In the genomic region with DNA sequence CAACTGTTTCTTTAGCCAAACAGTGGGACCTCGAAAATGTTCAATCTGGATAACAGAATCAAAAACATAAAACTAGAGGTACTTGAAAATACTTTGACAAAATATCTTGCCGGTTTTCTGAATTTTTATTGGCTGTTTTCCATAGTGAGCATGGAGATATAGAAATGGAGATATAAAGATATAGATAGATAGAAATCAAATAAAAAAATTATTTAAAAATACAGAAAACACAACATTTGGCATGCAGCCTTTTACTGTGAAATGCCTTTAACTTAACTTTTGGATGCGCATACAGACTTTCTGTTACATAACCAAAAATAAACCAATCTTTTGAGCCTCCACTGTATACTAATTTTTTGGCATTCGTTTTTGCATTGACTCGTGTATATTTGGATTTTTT, we compare ENCODE assay signal across 2 fruit fly cellular contexts.
TF ChIP-seq lines count a peak whose summit lies in the region.

No protein-coding gene starts in this region.

TF ChIP-seq in whole organism, embryonic, 481 proteins besides CTCF, POLR2A, EP300 and RAD21 (continued from another document):
- TF ChIP-seq Meics (GFP tag; optimal IDR thresholded peaks at IDR 0.05; lab: Kevin White, UChicago) (peak; percentile 23), grau (tag; optimal IDR thresholded peaks at IDR 0.05; lab: Kevin White, UChicago) (peak; percentile 74), CG15696 (tag; optimal IDR thresholded peaks at IDR 0.05; lab: Kevin White, UChicago) (no peak), dpn (GFP tag; optimal IDR thresholded peaks at IDR 0.05; lab: Kevin White, UChicago) (peak in 1 of 2 experiments; percentile 1), CG12659 (GFP tag; optimal IDR thresholded peaks at IDR 0.05; lab: Kevin White, UChicago) (peak; percentile 9), CG15269 (tag; optimal IDR thresholded peaks at IDR 0.05; lab: Kevin White, UChicago) (peak; percentile 22), CG9727 (GFP tag; optimal IDR thresholded peaks at IDR 0.05; lab: Kevin White, UChicago) (peak; percentile 16), dysf (GFP tag; IDR thresholded peaks at IDR 0.05; lab: Robert Waterston, UW) (peak; percentile 26; the same call in 1 of the 3 replicates), CG13775 (GFP tag; optimal IDR thresholded peaks at IDR 0.05; lab: Kevin White, UChicago) (peak; percentile 4), slbo (GFP tag; IDR thresholded peaks at IDR 0.05; lab: Robert Waterston, UW) (peak; percentile 52), CG9932 (GFP tag; IDR thresholded peaks at IDR 0.05; lab: Robert Waterston, UW) (peak; percentile 56)

TF ChIP-seq in whole organism, prepupa, 60 proteins besides CTCF, POLR2A, EP300 and RAD21 (continued from another document):
- peak; percentile 23 for TF ChIP-seq lz (GFP tag; optimal IDR thresholded peaks at IDR 0.05; lab: Kevin White, UChicago)
- TF ChIP-seq Gug (GFP tag; IDR thresholded peaks at IDR 0.05; lab: Robert Waterston, UW), result no peak
- TF ChIP-seq fd59A (GFP tag; optimal IDR thresholded peaks at IDR 0.05; lab: Kevin White, UChicago), result no peak
- peak; percentile 19 for TF ChIP-seq Sox14 (GFP tag; optimal IDR thresholded peaks at IDR 0.05; lab: Kevin White, UChicago)
- peak; percentile 40 for TF ChIP-seq Ets21C (GFP tag; optimal IDR thresholded peaks at IDR 0.05; lab: Kevin White, UChicago)
- no peak for TF ChIP-seq salr (GFP tag; optimal IDR thresholded peaks at IDR 0.05; lab: Kevin White, UChicago)
- TF ChIP-seq CG3032 (tag; optimal IDR thresholded peaks at IDR 0.05; lab: Kevin White, UChicago), result no peak
- TF ChIP-seq pdm3 (GFP tag; optimal IDR thresholded peaks at IDR 0.05; lab: Kevin White, UChicago), result no peak
- TF ChIP-seq Smox (GFP tag; optimal IDR thresholded peaks at IDR 0.05; lab: Kevin White, UChicago), result peak; percentile 38
- no peak for TF ChIP-seq Hr38 (GFP tag; optimal IDR thresholded peaks at IDR 0.05; lab: Kevin White, UChicago)
- peak; percentile 25 for TF ChIP-seq CG32006 (GFP tag; optimal IDR thresholded peaks at IDR 0.05; lab: Kevin White, UChicago)
- no peak for TF ChIP-seq vri (GFP tag; optimal IDR thresholded peaks at IDR 0.05; lab: Kevin White, UChicago)
- TF ChIP-seq Blimp-1 (GFP tag; optimal IDR thresholded peaks at IDR 0.05; lab: Kevin White, UChicago), result no peak
- TF ChIP-seq Hr4 (GFP tag; optimal IDR thresholded peaks at IDR 0.05; lab: Kevin White, UChicago), result peak; percentile 21
- TF ChIP-seq CG3919 (GFP tag; optimal IDR thresholded peaks at IDR 0.05; lab: Kevin White, UChicago), result no peak
- TF ChIP-seq CG6276 (GFP tag; optimal IDR thresholded peaks at IDR 0.05; lab: Kevin White, UChicago), result peak; percentile 26
- no peak for TF ChIP-seq CG10669 (GFP tag; optimal IDR thresholded peaks at IDR 0.05; lab: Kevin White, UChicago)
- TF ChIP-seq CG7368 (GFP tag; optimal IDR thresholded peaks at IDR 0.05; lab: Kevin White, UChicago), result no peak
- TF ChIP-seq Eip93F (GFP tag; optimal IDR thresholded peaks at IDR 0.05; lab: Kevin White, UChicago), result no peak
- peak; percentile 50 for TF ChIP-seq esn (GFP tag; optimal IDR thresholded peaks at IDR 0.05; lab: Kevin White, UChicago)
- TF ChIP-seq CG31627 (GFP tag; optimal IDR thresholded peaks at IDR 0.05; lab: Kevin White, UChicago), result peak; percentile 42
- TF ChIP-seq Lpt (GFP tag; optimal IDR thresholded peaks at IDR 0.05; lab: Kevin White, UChicago), result no peak
- TF ChIP-seq CG34406 (GFP tag; optimal IDR thresholded peaks at IDR 0.05; lab: Kevin White, UChicago), result no peak
- TF ChIP-seq Met (GFP tag; optimal IDR thresholded peaks at IDR 0.05; lab: Kevin White, UChicago), result peak; percentile 59
- no peak for TF ChIP-seq CG6808 (GFP tag; optimal IDR thresholded peaks at IDR 0.05; lab: Kevin White, UChicago)
- no peak for TF ChIP-seq CG8319 (GFP tag; optimal IDR thresholded peaks at IDR 0.05; lab: Kevin White, UChicago)
- TF ChIP-seq eg (GFP tag; IDR thresholded peaks at IDR 0.05; lab: Robert Waterston, UW), result 0 out of 3 replicates have a peak, but pooled peaks have one; percentile 20
- peak; percentile 4 for TF ChIP-seq net (GFP tag; optimal IDR thresholded peaks at IDR 0.05; lab: Kevin White, UChicago)
- TF ChIP-seq achi (GFP tag; optimal IDR thresholded peaks at IDR 0.05; lab: Kevin White, UChicago), result no peak
- no peak for TF ChIP-seq CG16779 (tag; optimal IDR thresholded peaks at IDR 0.05; lab: Kevin White, UChicago)
- peak; percentile 41; the same call in 1 of the 3 replicates for TF ChIP-seq CG8119 (GFP tag; IDR thresholded peaks at IDR 0.05; lab: Robert Waterston, UW)
- no peak for TF ChIP-seq spab (GFP tag; optimal IDR thresholded peaks at IDR 0.05; lab: Kevin White, UChicago)
- TF ChIP-seq Sox15 (GFP tag; optimal IDR thresholded peaks at IDR 0.05; lab: Kevin White, UChicago), result no peak
- peak; percentile 51 for TF ChIP-seq Sox102F (GFP tag; optimal IDR thresholded peaks at IDR 0.05; lab: Kevin White, UChicago)
- no peak for TF ChIP-seq fkh (GFP tag; optimal IDR thresholded peaks at IDR 0.05; lab: Kevin White, UChicago)
- no peak for TF ChIP-seq CG11762 (GFP tag; optimal IDR thresholded peaks at IDR 0.05; lab: Kevin White, UChicago; ENCODE audit: insufficient read depth)
- TF ChIP-seq ss (GFP tag; optimal IDR thresholded peaks at IDR 0.05; lab: Kevin White, UChicago), result no peak
